Worm (Caenorhabditis elegans) whole organism, midembryonic: Measurements from ENCODE around the gene F31D5.6.
"Not testable (repeated sequence)": the region's sequence is repeated elsewhere in the genome, so short reads cannot be mapped to it uniquely, and the experiment has no call there.

Source experiments
- T22C8.4 ChIP-seq: fragments of 200-800 bp; sonication (Bioruptor generic); IDR thresholded peaks from 2 replicates; pipeline ENCODE4 v1.3.6; 2022; ENCODE audit warnings: missing genetic modification characterization, missing compliant biosample characterization
- cog-1 ChIP-seq: sonication (generic microtip); optimal IDR thresholded peaks from 2 replicates; lab custom pipeline; 2016; ENCODE audit warnings: missing genetic modification characterization, missing compliant biosample characterization
- flt-1 ChIP-seq: fragments of 200-800 bp; sonication (Bioruptor generic); IDR thresholded peaks from 2 replicates; pipeline ENCODE4 v1.3.6; 2022; ENCODE audit warnings: missing genetic modification characterization, missing compliant biosample characterization
- klf-2 ChIP-seq: fragments of 200-800 bp; sonication (Bioruptor generic); conservative IDR thresholded peaks from 2 replicates; pipeline ENCODE4 v1.3.6; 2022; ENCODE audit warnings: missing genetic modification reagents, missing genetic modification characterization, missing compliant biosample characterization
- med-1 ChIP-seq: sonication (generic microtip); optimal IDR thresholded peaks from 2 replicates; lab custom pipeline; 2017; ENCODE audit warnings: missing genetic modification characterization, mild to moderate bottlenecking, missing compliant biosample characterization, antibody characterized with exemption, missing genetic modification reagents; ENCODE audit not compliant: insufficient read depth
- ref-1 ChIP-seq: fragments of 200-800 bp; sonication (Bioruptor generic); conservative IDR thresholded peaks from 2 replicates; pipeline ENCODE4 v1.3.6; 2022; ENCODE audit warnings: missing genetic modification reagents, missing genetic modification characterization, missing compliant biosample characterization
- tab-1 ChIP-seq: fragments of 200-800 bp; sonication (Bioruptor generic); IDR thresholded peaks from 2 replicates; pipeline ENCODE4 v1.3.6; 2022; ENCODE audit warnings: missing genetic modification characterization, missing compliant biosample characterization
- ztf-23 ChIP-seq: fragments of 200-800 bp; sonication (Bioruptor generic); IDR thresholded peaks from 2 replicates; pipeline ENCODE4 v1.3.6; 2022; ENCODE audit warnings: missing genetic modification reagents, missing genetic modification characterization, missing compliant biosample characterization
- ztf-29 ChIP-seq: fragments of 200-800 bp; sonication (Bioruptor generic); IDR thresholded peaks from 2 replicates; pipeline ENCODE4 v1.3.6; 2022; ENCODE audit warnings: missing genetic modification reagents, missing genetic modification characterization, missing compliant biosample characterization

The F31D5.6 gene

DNA sequence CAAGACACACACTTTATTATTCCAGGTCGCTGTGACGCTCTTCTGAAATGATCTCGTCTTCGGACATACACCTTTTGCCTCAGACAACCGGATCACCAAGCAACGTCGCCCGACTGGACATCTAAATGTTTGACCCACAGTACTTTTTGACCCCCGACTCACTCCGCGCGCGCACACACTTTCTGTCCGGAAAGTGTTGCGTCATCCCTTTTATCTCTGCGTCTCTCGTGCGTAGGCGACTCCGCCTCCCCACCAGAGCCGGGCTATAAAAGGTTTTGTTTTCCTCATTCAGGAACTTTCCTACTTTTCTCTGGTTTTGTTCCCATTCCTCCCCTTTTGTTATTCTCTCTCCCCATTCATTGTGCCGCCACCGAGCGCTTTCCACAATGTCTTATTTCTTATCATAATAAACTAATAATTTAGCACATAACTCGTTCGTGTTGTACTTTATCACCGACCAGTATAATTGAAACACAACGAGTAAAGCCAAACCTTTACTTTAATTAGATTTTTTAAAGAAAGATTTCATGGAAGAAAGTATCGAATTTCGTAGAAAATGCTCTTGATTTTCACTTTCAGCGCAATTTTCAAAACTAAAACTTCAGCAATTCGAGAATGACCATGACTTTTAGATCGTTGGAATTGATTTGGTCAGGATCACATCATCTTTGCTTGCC lies at the start of gene F31D5.6:
Gene F31D5.6 (plus strand): TSS at position 627 of the 677 bp plus-strand sequence.
- TF ChIP-seq tab-1 (GFP tag; lab: Robert Waterston, UW) (no peak), klf-2 (GFP tag; lab: Robert Waterston, UW) (no peak), flt-1 (GFP tag; lab: Robert Waterston, UW) (no peak), ref-1 (no peak), cog-1 (no peak), ztf-23 (GFP tag; lab: Robert Waterston, UW) (no peak), med-1 (GFP tag; lab: Kevin White, UChicago) (no peak), ztf-29 (no peak), T22C8.4 (GFP tag; lab: Robert Waterston, UW) (no peak)

ce11 chrII:4167833-4168232 lies 41.7 kb upstream of the F31D5.6 start:
- no peak for TF ChIP-seq flt-1 (GFP tag; lab: Robert Waterston, UW)
- TF ChIP-seq ztf-23 (GFP tag; lab: Robert Waterston, UW) = no peak
- no peak for TF ChIP-seq med-1 (GFP tag; lab: Kevin White, UChicago)
- TF ChIP-seq T22C8.4 (GFP tag; lab: Robert Waterston, UW) = no peak

DNA sequence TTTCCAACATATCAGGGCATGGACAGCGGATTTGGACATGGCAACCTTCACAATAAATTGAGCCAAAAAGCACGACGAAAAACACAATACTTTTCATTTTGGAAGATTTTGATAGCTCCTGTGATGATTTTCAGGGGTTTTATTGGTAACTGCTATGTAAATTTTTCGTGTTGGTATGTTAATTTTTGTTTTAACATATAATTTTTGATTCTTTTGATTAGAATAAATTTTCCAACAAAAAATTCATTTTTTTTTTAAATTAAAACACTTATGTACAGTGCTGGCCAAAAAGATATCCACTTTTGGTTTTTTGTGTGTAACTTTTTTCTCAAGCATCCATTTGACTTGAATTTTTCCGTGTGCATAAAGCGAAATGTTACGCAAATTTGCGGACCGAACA lies 41.1 kb upstream of the F31D5.6 start, which contains the start of gene R03H10.4:
Gene R03H10.4 (minus strand): TSS at position 101 of the 400 bp plus-strand sequence.
- TF ChIP-seq T22C8.4 (GFP tag; lab: Robert Waterston, UW); ztf-29; ref-1: not testable (repeated sequence)

- TF ChIP-seq ztf-29 = no peak
- no peak for TF ChIP-seq ztf-23 (GFP tag; lab: Robert Waterston, UW)
- no peak for TF ChIP-seq tab-1 (GFP tag; lab: Robert Waterston, UW)
- TF ChIP-seq ref-1 = no peak
- TF ChIP-seq cog-1 = no peak
- TF ChIP-seq flt-1 (GFP tag; lab: Robert Waterston, UW) = no peak
- TF ChIP-seq klf-2 (GFP tag; lab: Robert Waterston, UW) = no peak
- no peak for TF ChIP-seq med-1 (GFP tag; lab: Kevin White, UChicago)
- TF ChIP-seq T22C8.4 (GFP tag; lab: Robert Waterston, UW) = no peak
Measured at ce11 chrII:4170508-4170907, 39.0 kb upstream of the F31D5.6 start, which contains the start of gene R03H10.5. Gene R03H10.5 (minus strand): TSS chrII:4170608.

ce11 chrII:4173398-4173797 lies 36.1 kb upstream of the F31D5.6 start, which contains the start of gene R03H10.6:
Gene R03H10.6 (minus strand): TSS chrII:4173498.
- TF ChIP-seq tab-1 (GFP tag; lab: Robert Waterston, UW) = no peak
- TF ChIP-seq ztf-23 (GFP tag; lab: Robert Waterston, UW) = no peak
- TF ChIP-seq ref-1 = no peak
- TF ChIP-seq ztf-29 = no peak
- TF ChIP-seq flt-1 (GFP tag; lab: Robert Waterston, UW) = no peak
- no peak for TF ChIP-seq cog-1
- no peak for TF ChIP-seq med-1 (GFP tag; lab: Kevin White, UChicago)
- TF ChIP-seq klf-2 (GFP tag; lab: Robert Waterston, UW) = no peak
- TF ChIP-seq T22C8.4 (GFP tag; lab: Robert Waterston, UW) = no peak

ce11 chrII:4173842-4174241 lies 35.7 kb upstream of the F31D5.6 start:
- TF ChIP-seq klf-2 (GFP tag; lab: Robert Waterston, UW) (no peak), ref-1 (no peak), T22C8.4 (GFP tag; lab: Robert Waterston, UW) (no peak), cog-1 (no peak), tab-1 (GFP tag; lab: Robert Waterston, UW) (no peak), flt-1 (GFP tag; lab: Robert Waterston, UW) (no peak), ztf-29 (no peak), med-1 (GFP tag; lab: Kevin White, UChicago) (no peak), ztf-23 (GFP tag; lab: Robert Waterston, UW) (no peak)

- TF ChIP-seq ztf-29 = no peak
Measured at ce11 chrII:4178838-4179237, 30.7 kb upstream of the F31D5.6 start, which contains the start of gene R03H10.7. Gene R03H10.7 (minus strand): TSS chrII:4178938.

- TF ChIP-seq cog-1 (no peak), T22C8.4 (GFP tag; lab: Robert Waterston, UW) (no peak), ztf-29 (no peak), ztf-23 (GFP tag; lab: Robert Waterston, UW) (no peak), med-1 (GFP tag; lab: Kevin White, UChicago) (no peak), ref-1 (no peak), tab-1 (GFP tag; lab: Robert Waterston, UW) (no peak), flt-1 (GFP tag; lab: Robert Waterston, UW) (no peak), klf-2 (GFP tag; lab: Robert Waterston, UW) (no peak)
Measured at ce11 chrII:4179897-4180296, 29.6 kb upstream of the F31D5.6 start, which contains the start of gene R03H10.1. Gene R03H10.1 (plus strand): TSS chrII:4180248.

DNA sequence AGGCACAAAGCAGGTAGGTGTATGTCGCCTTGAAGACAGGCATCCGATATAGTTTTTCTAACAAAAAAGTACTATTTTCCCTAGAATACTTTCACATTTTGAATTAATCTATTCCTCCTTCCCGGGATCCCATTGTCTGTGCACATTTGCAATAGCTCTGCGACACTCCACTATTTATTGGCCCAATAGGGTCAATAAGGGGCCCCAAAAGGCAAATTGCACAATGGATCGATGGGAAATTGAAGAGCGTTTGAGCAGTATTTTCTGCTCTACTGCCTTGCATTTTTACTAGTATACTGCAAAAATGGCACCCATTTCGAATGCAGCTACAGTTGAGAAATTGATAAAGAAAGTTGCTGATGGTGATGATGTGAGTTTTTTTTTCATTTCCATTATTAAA lies 27.1 kb upstream of the F31D5.6 start, which contains the start of gene R03H10.11:
Gene R03H10.11 (plus strand): TSS at position 301 of the 400 bp plus-strand sequence.
- TF ChIP-seq klf-2 (GFP tag; lab: Robert Waterston, UW) = no peak
- no peak for TF ChIP-seq flt-1 (GFP tag; lab: Robert Waterston, UW)

DNA sequence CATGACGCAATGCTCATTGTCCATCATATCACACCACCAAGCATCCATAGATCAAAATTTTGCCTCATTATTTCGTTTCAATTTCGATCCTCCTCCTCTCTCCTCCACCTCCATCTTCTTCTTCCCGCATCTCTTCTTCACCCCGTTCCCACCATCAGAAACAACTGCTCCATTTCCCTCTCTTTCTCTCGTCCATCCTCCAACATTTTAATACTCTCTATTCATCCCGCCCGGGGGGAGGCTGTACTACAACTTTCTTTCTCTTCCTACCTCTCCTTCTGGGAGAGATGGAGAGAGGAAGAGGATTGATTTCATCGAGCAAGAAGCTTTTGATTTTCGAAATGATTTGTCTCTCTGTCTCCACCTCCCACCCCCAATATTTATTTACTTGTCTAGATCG lies 25.5 kb upstream of the F31D5.6 start:
- TF ChIP-seq cog-1 = no peak
- no peak for TF ChIP-seq ztf-23 (GFP tag; lab: Robert Waterston, UW)
- TF ChIP-seq tab-1 (GFP tag; lab: Robert Waterston, UW) = no peak
- no peak for TF ChIP-seq flt-1 (GFP tag; lab: Robert Waterston, UW)
